Fruit fly (Drosophila melanogaster) whole organism, wandering third instar larva: ENCODE results near the gene CG7916.
A peak's percentile ranks its signal among the peaks of the same experiment; 100 is the strongest.

Experiments used
- Abd-B ChIP-seq: fragments of >200 bp; optimal IDR thresholded peaks from 2 replicates; lab custom pipeline; 2017; ENCODE audit warnings: missing biosample characterization, missing genetic modification characterization
- CG9705 ChIP-seq: fragments of 200-800 bp; sonication (Bioruptor generic); optimal IDR thresholded peaks from 2 replicates; lab custom pipeline; 2018; ENCODE audit warnings: missing biosample characterization, mild to moderate bottlenecking, missing genetic modification characterization
- CrebA ChIP-seq: fragments of 200-800 bp; sonication (Bioruptor generic); optimal IDR thresholded peaks from 2 replicates; lab custom pipeline; 2016; ENCODE audit warnings: missing biosample characterization, mild to moderate bottlenecking, missing genetic modification characterization, borderline replicate concordance
- Dif ChIP-seq: fragments of 200-275, 200-300 bp; sonication (Bioruptor generic); optimal IDR thresholded peaks from 2 replicates; lab custom pipeline; 2018; ENCODE audit warnings: missing biosample characterization, missing genetic modification characterization; ENCODE audit not compliant: partially characterized antibody
- GATAd ChIP-seq: sonication (Bioruptor generic); optimal IDR thresholded peaks from 2 replicates; lab custom pipeline; 2016; ENCODE audit warnings: missing biosample characterization, missing genetic modification characterization
- Hr83 ChIP-seq: fragments of 200-300 bp; sonication (Bioruptor generic); optimal IDR thresholded peaks from 2 replicates; lab custom pipeline; 2016; ENCODE audit warnings: missing biosample characterization, mild to moderate bottlenecking, missing genetic modification characterization, moderate library complexity; ENCODE audit not compliant: poor library complexity, severe bottlenecking
- Mio ChIP-seq: sonication (Bioruptor generic); optimal IDR thresholded peaks from 2 replicates; lab custom pipeline; 2016; ENCODE audit warnings: missing biosample characterization, missing genetic modification characterization
- Rel ChIP-seq, 2 experiments: fragments of 200-800 bp; sonication (Bioruptor generic) in 1 of 2; optimal IDR thresholded peaks; 2 replicates in 1 of 2; 3 replicates in 1 of 2; lab custom pipeline; 2016 to 2019; ENCODE audit warnings: mild to moderate bottlenecking in 2 of 2, missing biosample characterization in 2 of 2, missing genetic modification characterization in 2 of 2, moderate library complexity in 1 of 2
- Vsx2 ChIP-seq: fragments of 200-300, 225-300 bp; sonication (Bioruptor generic); optimal IDR thresholded peaks from 2 replicates; lab custom pipeline; 2018; ENCODE audit warnings: missing biosample characterization, missing genetic modification characterization; ENCODE audit not compliant: partially characterized antibody
- br ChIP-seq: fragments of 200-800 bp; sonication (Bioruptor generic); optimal IDR thresholded peaks from 2 replicates; lab custom pipeline; 2016; ENCODE audit warnings: missing biosample characterization, missing genetic modification characterization
- brk ChIP-seq: fragments of 200-800 bp; sonication (Bioruptor generic); optimal IDR thresholded peaks from 2 replicates; lab custom pipeline; 2016; ENCODE audit warnings: missing biosample characterization, mild to moderate bottlenecking, missing genetic modification characterization
- dl ChIP-seq, 2 experiments: fragments of 175-275, 200-275 bp in 1 of 2; fragments of 200-275 bp in 1 of 2; sonication (Bioruptor generic); optimal IDR thresholded peaks; lab custom pipeline; 2018; ENCODE audit warnings: mild to moderate bottlenecking in 2 of 2, missing biosample characterization in 2 of 2, missing genetic modification characterization in 2 of 2, moderate library complexity in 2 of 2; ENCODE audit not compliant: partially characterized antibody in 2 of 2, insufficient read depth in 1 of 2
- dmrt93B ChIP-seq: fragments of 200-800 bp; sonication (Bioruptor generic); optimal IDR thresholded peaks from 2 replicates; lab custom pipeline; 2018; ENCODE audit warnings: missing biosample characterization, mild to moderate bottlenecking, missing genetic modification characterization
- dsf ChIP-seq: sonication (Bioruptor generic); optimal IDR thresholded peaks from 2 replicates; lab custom pipeline; 2016; ENCODE audit warnings: missing biosample characterization, missing genetic modification characterization, borderline replicate concordance
- ey ChIP-seq: fragments of 200-800 bp; sonication (Bioruptor generic); optimal IDR thresholded peaks from 2 replicates; lab custom pipeline; 2016; ENCODE audit warnings: missing biosample characterization, missing genetic modification characterization
- fru ChIP-seq: fragments of 200-800 bp; sonication (Bioruptor generic); optimal IDR thresholded peaks from 3 replicates; lab custom pipeline; 2016; ENCODE audit warnings: missing biosample characterization, mild to moderate bottlenecking, missing genetic modification characterization
- h ChIP-seq: fragments of 200-800 bp; sonication (Bioruptor generic); optimal IDR thresholded peaks from 3 replicates; lab custom pipeline; 2016; ENCODE audit warnings: missing biosample characterization, mild to moderate bottlenecking, missing genetic modification characterization
- jim ChIP-seq: fragments of 175-275, 200-325 bp; sonication (Bioruptor generic); optimal IDR thresholded peaks from 2 replicates; lab custom pipeline; 2016; ENCODE audit warnings: missing biosample characterization, mild to moderate bottlenecking, missing genetic modification characterization
- lola ChIP-seq: fragments of >200 bp; optimal IDR thresholded peaks from 2 replicates; lab custom pipeline; 2017; ENCODE audit warnings: missing biosample characterization, missing genetic modification characterization
- pan ChIP-seq: fragments of >200 bp; optimal IDR thresholded peaks from 2 replicates; lab custom pipeline; 2017
- psq ChIP-seq: fragments of 200-800 bp; sonication (Bioruptor generic); optimal IDR thresholded peaks from 3 replicates; lab custom pipeline; 2017; ENCODE audit warnings: missing biosample characterization, mild to moderate bottlenecking, missing genetic modification characterization, moderate library complexity
- rgr ChIP-seq: fragments of 200-800 bp; sonication (Bioruptor generic); optimal IDR thresholded peaks from 3 replicates; lab custom pipeline; 2016; ENCODE audit warnings: missing biosample characterization, mild to moderate bottlenecking, missing genetic modification characterization
- sage ChIP-seq: fragments of 200-800 bp; sonication (Bioruptor generic); optimal IDR thresholded peaks from 2 replicates; lab custom pipeline; 2016; ENCODE audit warnings: missing biosample characterization, mild to moderate bottlenecking, missing genetic modification characterization
- tai ChIP-seq: sonication (Bioruptor generic); optimal IDR thresholded peaks from 2 replicates; lab custom pipeline; 2016; ENCODE audit warnings: missing biosample characterization, missing genetic modification characterization
- usp ChIP-seq: fragments of >200 bp; optimal IDR thresholded peaks from 2 replicates; lab custom pipeline; 2017; ENCODE audit warnings: missing biosample characterization, missing genetic modification characterization
- woc ChIP-seq: sonication (Bioruptor generic); optimal IDR thresholded peaks from 2 replicates; lab custom pipeline; 2016; ENCODE audit warnings: missing biosample characterization, mild to moderate bottlenecking, missing genetic modification characterization

The CG7916 gene

dm6 chr2L:13867653-13868052 is 21.1 kb downstream of the CG7916 start:
- TF ChIP-seq woc: no peak
- no peak for TF ChIP-seq pan
- no peak for TF ChIP-seq jim (GFP tag; lab: Kevin White, UChicago)
- no peak for TF ChIP-seq CrebA (GFP tag; lab: Kevin White, UChicago)
- no peak for TF ChIP-seq tai (GFP tag; lab: Kevin White, UChicago)
- TF ChIP-seq dl (GFP tag; optimal IDR thresholded peaks at IDR 0.05; lab: Kevin White, UChicago; ENCODE audit: insufficient read depth in 1 of 2, partially characterized antibody in 2 of 2): no peak
- no peak for TF ChIP-seq Dif (GFP tag; lab: Kevin White, UChicago)
- no peak for TF ChIP-seq lola

- no peak for TF ChIP-seq Dif (GFP tag; lab: Kevin White, UChicago)
- TF ChIP-seq Abd-B (GFP tag; lab: Kevin White, UChicago): no peak
- TF ChIP-seq dl (GFP tag; optimal IDR thresholded peaks at IDR 0.05; lab: Kevin White, UChicago; ENCODE audit: insufficient read depth in 1 of 2, partially characterized antibody in 2 of 2): no peak
- TF ChIP-seq jim (GFP tag; lab: Kevin White, UChicago): no peak
- TF ChIP-seq dsf (GFP tag; lab: Kevin White, UChicago): no peak
- no peak for TF ChIP-seq Mio (GFP tag; lab: Kevin White, UChicago)
Observed at dm6 chr2L:13869400-13869799, 22.8 kb downstream of the CG7916 start.

dm6 chr2L:13873147-13873546 is 26.6 kb downstream of the CG7916 start:
- no peak for TF ChIP-seq CG9705 (GFP tag; lab: Kevin White, UChicago)

dm6 chr2L:13876698-13877097 is 30.1 kb downstream of the CG7916 start:
- TF ChIP-seq GATAd (GFP tag; lab: Kevin White, UChicago) (no peak), dmrt93B (no peak), jim (GFP tag; lab: Kevin White, UChicago) (no peak)

dm6 chr2L:13877934-13878580 is 31.5 kb downstream of the CG7916 start:
- peak; percentile 59 for TF ChIP-seq Vsx2 (GFP tag; lab: Kevin White, UChicago)
- no peak for TF ChIP-seq Hr83 (GFP tag; lab: Kevin White, UChicago)
- TF ChIP-seq psq (GFP tag; lab: Kevin White, UChicago): no peak
- no peak for TF ChIP-seq usp (GFP tag; lab: Kevin White, UChicago)
- peak; percentile 55 for TF ChIP-seq brk (GFP tag; lab: Kevin White, UChicago)
- no peak for TF ChIP-seq ey
- peak; percentile 21 for TF ChIP-seq sage
- TF ChIP-seq lola: no peak

- TF ChIP-seq br (peak; percentile 14), Vsx2 (GFP tag; lab: Kevin White, UChicago) (no peak), Rel (GFP tag; optimal IDR thresholded peaks at IDR 0.05; lab: Kevin White, UChicago) (no peak), Rel (tag; optimal IDR thresholded peaks at IDR 0.05; lab: Kevin White, UChicago) (peak; percentile 19), h (GFP tag; lab: Kevin White, UChicago) (peak; percentile 62), GATAd (GFP tag; lab: Kevin White, UChicago) (no peak), rgr (GFP tag; lab: Kevin White, UChicago) (peak; percentile 3), tai (GFP tag; lab: Kevin White, UChicago) (peak; percentile 22), Dif (GFP tag; lab: Kevin White, UChicago) (peak; percentile 34), Hr83 (GFP tag; lab: Kevin White, UChicago) (peak; percentile 80), fru (no peak)
Observed at dm6 chr2L:13878801-13879200, 32.2 kb downstream of the CG7916 start.
